Worm (Caenorhabditis elegans): Measurements from ENCODE around the gene VC5.2.
"Not testable (repeated sequence)": the region's sequence is repeated elsewhere in the genome, so short reads cannot be mapped to it uniquely, and the experiment has no call there.

VC5.2 gene

DNA sequence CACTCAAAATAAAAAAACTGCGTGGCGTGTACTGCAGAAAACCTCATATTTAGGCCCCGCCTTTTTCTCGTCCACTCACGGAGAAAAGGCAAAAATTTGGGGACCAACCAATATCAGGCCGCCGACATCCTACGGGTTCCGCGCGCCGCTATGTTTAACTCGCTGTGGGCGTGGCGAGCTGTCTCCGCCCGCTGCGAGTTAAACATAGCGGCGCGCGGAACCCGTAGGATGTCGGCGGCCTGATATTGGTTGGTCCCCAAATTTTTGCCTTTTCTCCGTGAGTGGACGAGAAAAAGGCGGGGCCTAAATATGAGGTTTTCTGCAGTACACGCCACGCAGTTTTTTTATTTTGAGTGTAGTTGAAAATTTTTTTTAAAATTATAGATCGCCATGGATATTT, 23.0 kb upstream of the VC5.2 start, which contains the start of gene tmem-258:
Gene tmem-258 (plus strand): TSS at position 385 of the 400 bp plus-strand sequence.
- not testable (repeated sequence) for TF ChIP-seq T23F11.4 (GFP tag; optimal IDR thresholded peaks at IDR 0.05); pqm-1 (tag; optimal IDR thresholded peaks at IDR 0.05); sdc-2 (tag; optimal IDR thresholded peaks at IDR 0.05)

ce11 chrV:7065226-7065625, 20.5 kb upstream of the VC5.2 start, which contains the start of gene Y57E12AR.1:
TSS of gene Y57E12AR.1 (minus strand) at chrV:7065326.
- TF ChIP-seq npax-4 (tag; optimal IDR thresholded peaks at IDR 0.05) (no peak), lin-11 (tag; optimal IDR thresholded peaks at IDR 0.05) (no peak), sox-4 (tag; optimal IDR thresholded peaks at IDR 0.05) (no peak), hlh-13 (GFP tag; optimal IDR thresholded peaks at IDR 0.05) (no peak), T23F11.4 (GFP tag; optimal IDR thresholded peaks at IDR 0.05) (no peak), F13H6.1 (tag; optimal IDR thresholded peaks at IDR 0.05) (no peak), odd-2 (tag; optimal IDR thresholded peaks at IDR 0.05) (no peak), sox-2 (GFP tag; IDR thresholded peaks at IDR 0.05) (no peak), elt-4 (tag; optimal IDR thresholded peaks at IDR 0.05) (no peak), zip-5 (tag; optimal IDR thresholded peaks at IDR 0.05) (no peak), pha-2 (tag; optimal IDR thresholded peaks at IDR 0.05) (no peak), ahr-1 (tag; optimal IDR thresholded peaks at IDR 0.05) (no peak), pqm-1 (tag; optimal IDR thresholded peaks at IDR 0.05) (no peak), ceh-9 (tag; optimal IDR thresholded peaks at IDR 0.05) (no peak)

DNA sequence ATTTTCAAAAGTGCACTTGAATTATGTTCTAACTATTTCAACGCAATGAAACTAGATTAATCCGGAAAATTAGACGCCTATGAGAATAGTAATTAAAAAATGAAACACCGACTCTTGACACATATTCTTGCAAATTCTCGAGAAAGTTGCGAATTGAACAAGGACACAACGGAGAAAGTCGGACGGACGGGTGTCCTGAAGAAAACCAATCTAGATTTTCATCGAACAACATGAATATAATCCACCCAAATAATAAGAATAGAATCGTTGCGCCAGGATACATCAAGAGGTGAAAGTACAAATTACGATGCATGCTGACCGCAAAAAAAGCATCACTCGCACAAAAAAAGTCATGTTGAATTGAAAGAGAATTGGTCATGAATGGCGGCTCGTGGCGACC, 16.9 kb upstream of the VC5.2 start:
- no peak for TF ChIP-seq hlh-30 (tag; optimal IDR thresholded peaks at IDR 0.05; ENCODE audit: insufficient read depth)
- no peak for TF ChIP-seq K09A11.1 (tag; optimal IDR thresholded peaks at IDR 0.05; ENCODE audit: insufficient read depth)
- TF ChIP-seq ceh-2 (tag; optimal IDR thresholded peaks at IDR 0.05), result no peak
- no peak for TF ChIP-seq pros-1 (tag; optimal IDR thresholded peaks at IDR 0.05)
- TF ChIP-seq fkh-10 (GFP tag; optimal IDR thresholded peaks at IDR 0.05), result no peak
- no peak for TF ChIP-seq dve-1 (tag; optimal IDR thresholded peaks at IDR 0.05)
- no peak for TF ChIP-seq npax-4 (tag; optimal IDR thresholded peaks at IDR 0.05)
- TF ChIP-seq ets-4 (tag; optimal IDR thresholded peaks at IDR 0.05), result no peak
- TF ChIP-seq odd-2 (tag; optimal IDR thresholded peaks at IDR 0.05), result no peak
- no peak for TF ChIP-seq ceh-48 (tag; optimal IDR thresholded peaks at IDR 0.05)
- TF ChIP-seq unc-3 (GFP tag; conservative IDR thresholded peaks at IDR 0.05), result no peak
- no peak for TF ChIP-seq unc-3 (tag; optimal IDR thresholded peaks at IDR 0.05)
- no peak for TF ChIP-seq rnt-1 (tag; optimal IDR thresholded peaks at IDR 0.05)
- no peak for TF ChIP-seq ama-1 (optimal IDR thresholded peaks at IDR 0.05)

- TF ChIP-seq hlh-8 (tag; optimal IDR thresholded peaks at IDR 0.05), result no peak
- TF ChIP-seq C08G9.2 (tag; optimal IDR thresholded peaks at IDR 0.05), result no peak
- TF ChIP-seq nfya-1 (tag; optimal IDR thresholded peaks at IDR 0.05), result no peak
- no peak for TF ChIP-seq npax-4 (tag; optimal IDR thresholded peaks at IDR 0.05)
- TF ChIP-seq pat-9 (tag; optimal IDR thresholded peaks at IDR 0.05), result no peak
- TF ChIP-seq dve-1 (tag; optimal IDR thresholded peaks at IDR 0.05), result no peak
- TF ChIP-seq mec-3 (tag; optimal IDR thresholded peaks at IDR 0.05; ENCODE audit: borderline replicate concordance), result no peak
- no peak for TF ChIP-seq ceh-22 (tag; optimal IDR thresholded peaks at IDR 0.05)
- no peak for TF ChIP-seq K09A11.1 (tag; optimal IDR thresholded peaks at IDR 0.05; ENCODE audit: insufficient read depth)
- no peak for TF ChIP-seq hlh-13 (GFP tag; optimal IDR thresholded peaks at IDR 0.05)
- TF ChIP-seq fax-1 (tag; optimal IDR thresholded peaks at IDR 0.05), result no peak
- TF ChIP-seq F13H6.1 (tag; optimal IDR thresholded peaks at IDR 0.05), result no peak
- TF ChIP-seq ttx-3 (tag; optimal IDR thresholded peaks at IDR 0.05), result no peak
- no peak for TF ChIP-seq lin-11 (tag; optimal IDR thresholded peaks at IDR 0.05)
- TF ChIP-seq ceh-31 (tag; optimal IDR thresholded peaks at IDR 0.05), result no peak
- TF ChIP-seq pha-2 (tag; optimal IDR thresholded peaks at IDR 0.05), result no peak
- TF ChIP-seq ceh-18 (tag; optimal IDR thresholded peaks at IDR 0.05), result no peak
- TF ChIP-seq sdc-2 (tag; optimal IDR thresholded peaks at IDR 0.05), result no peak
- no peak for TF ChIP-seq ceh-14 (tag; optimal IDR thresholded peaks at IDR 0.05)
Observed at ce11 chrV:7069605-7070004, 16.2 kb upstream of the VC5.2 start.
